Worm (Caenorhabditis elegans) whole organism, midembryonic: ENCODE measurements around the gene irld-24.

Experiments
- T22C8.4 ChIP-seq: fragments of 200-800 bp; sonication (Bioruptor generic); IDR thresholded peaks from 2 replicates; pipeline ENCODE4 v1.3.6; 2022; ENCODE audit warnings: missing genetic modification characterization, missing compliant biosample characterization
- cog-1 ChIP-seq: sonication (generic microtip); optimal IDR thresholded peaks from 2 replicates; lab custom pipeline; 2016; ENCODE audit warnings: missing genetic modification characterization, missing compliant biosample characterization
- flt-1 ChIP-seq: fragments of 200-800 bp; sonication (Bioruptor generic); IDR thresholded peaks from 2 replicates; pipeline ENCODE4 v1.3.6; 2022; ENCODE audit warnings: missing genetic modification characterization, missing compliant biosample characterization
- klf-2 ChIP-seq: fragments of 200-800 bp; sonication (Bioruptor generic); conservative IDR thresholded peaks from 2 replicates; pipeline ENCODE4 v1.3.6; 2022; ENCODE audit warnings: missing genetic modification reagents, missing genetic modification characterization, missing compliant biosample characterization
- med-1 ChIP-seq: sonication (generic microtip); optimal IDR thresholded peaks from 2 replicates; lab custom pipeline; 2017; ENCODE audit warnings: missing genetic modification characterization, mild to moderate bottlenecking, missing compliant biosample characterization, antibody characterized with exemption, missing genetic modification reagents; ENCODE audit not compliant: insufficient read depth
- tab-1 ChIP-seq: fragments of 200-800 bp; sonication (Bioruptor generic); IDR thresholded peaks from 2 replicates; pipeline ENCODE4 v1.3.6; 2022; ENCODE audit warnings: missing genetic modification characterization, missing compliant biosample characterization
- ztf-23 ChIP-seq: fragments of 200-800 bp; sonication (Bioruptor generic); IDR thresholded peaks from 2 replicates; pipeline ENCODE4 v1.3.6; 2022; ENCODE audit warnings: missing genetic modification reagents, missing genetic modification characterization, missing compliant biosample characterization
- ztf-29 ChIP-seq: fragments of 200-800 bp; sonication (Bioruptor generic); IDR thresholded peaks from 2 replicates; pipeline ENCODE4 v1.3.6; 2022; ENCODE audit warnings: missing genetic modification reagents, missing genetic modification characterization, missing compliant biosample characterization

DNA sequence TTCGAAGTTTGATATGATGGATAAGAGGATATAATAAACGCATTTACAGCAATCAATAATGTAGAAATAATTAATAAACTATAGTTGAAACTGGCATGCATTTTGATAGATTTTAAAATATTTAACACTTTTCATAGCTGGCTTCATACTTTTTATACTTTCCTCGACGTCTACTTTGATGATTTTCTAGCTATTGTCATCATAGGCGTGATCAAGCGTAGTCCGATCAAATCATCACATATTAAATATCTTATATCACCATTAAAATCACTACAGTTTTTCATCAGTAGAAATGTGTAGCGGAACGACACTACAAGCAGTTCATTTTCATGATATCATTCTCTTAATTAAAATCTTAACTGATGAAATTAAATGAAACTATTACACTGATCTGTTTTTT, 29.0 kb downstream of the irld-24 start, which contains the start of gene C04C11.25:
- TF ChIP-seq tab-1 (GFP tag; lab: Robert Waterston, UW), result no peak
- no peak for TF ChIP-seq med-1 (GFP tag; lab: Kevin White, UChicago)
- TF ChIP-seq T22C8.4, result no peak
- no peak for TF ChIP-seq ztf-29 (GFP tag; lab: Robert Waterston, UW)
- no peak for TF ChIP-seq cog-1 (tag; lab: Kevin White, UChicago)
- TF ChIP-seq flt-1 (GFP tag; lab: Robert Waterston, UW), result no peak
- TF ChIP-seq ztf-23 (GFP tag; lab: Robert Waterston, UW), result no peak
- no peak for TF ChIP-seq klf-2 (GFP tag; lab: Robert Waterston, UW)
